Fruit fly (Drosophila melanogaster) whole organism, embryonic: ENCODE data around the gene Noa36.

ENCODE experiments used
- Abd-B ChIP-seq: fragments of 200-800 bp; sonication (Bioruptor generic); optimal IDR thresholded peaks from 2 replicates; lab custom pipeline; 2018; ENCODE audit warnings: missing biosample characterization, mild to moderate bottlenecking, missing genetic modification characterization, moderate library complexity
- Antp ChIP-seq: fragments of 200-800 bp; sonication (Bioruptor generic); optimal IDR thresholded peaks from 3 replicates; lab custom pipeline; 2016; ENCODE audit warnings: missing biosample characterization, missing genetic modification characterization
- CG11456 ChIP-seq: fragments of 200-800 bp; sonication (Bioruptor generic); IDR thresholded peaks from 3 replicates; pipeline ENCODE4 v1.3.6; 2022; ENCODE audit warnings: missing biosample characterization, missing genetic modification characterization
- CG13894 ChIP-seq: fragments of 200-800 bp; sonication (Bioruptor generic); optimal IDR thresholded peaks from 3 replicates; lab custom pipeline; 2018; ENCODE audit warnings: missing biosample characterization, mild to moderate bottlenecking, missing genetic modification characterization, moderate library complexity
- CG14667 ChIP-seq: fragments of 200-800 bp; sonication (Bioruptor generic); IDR thresholded peaks from 2 replicates; pipeline ENCODE4 v1.3.6; 2022; ENCODE audit warnings: missing biosample characterization, missing genetic modification characterization
- CG15479 ChIP-seq: fragments of 200-800 bp; sonication (Bioruptor generic); optimal IDR thresholded peaks from 3 replicates; lab custom pipeline; 2019; ENCODE audit warnings: missing biosample characterization, mild to moderate bottlenecking, missing genetic modification characterization, moderate library complexity
- CG2199 ChIP-seq: fragments of 200-800 bp; sonication (Bioruptor generic); IDR thresholded peaks from 3 replicates; pipeline ENCODE4 v1.3.6; 2022; ENCODE audit warnings: missing biosample characterization, missing genetic modification characterization
- CG30020 ChIP-seq: fragments of 200-800 bp; optimal IDR thresholded peaks from 2 replicates; lab custom pipeline; 2019; ENCODE audit warnings: missing biosample characterization, mild to moderate bottlenecking, missing genetic modification characterization, moderate library complexity
- CG31365 ChIP-seq: fragments of 200-800 bp; sonication (Bioruptor generic); optimal IDR thresholded peaks from 2 replicates; lab custom pipeline; 2018; ENCODE audit warnings: missing biosample characterization, mild to moderate bottlenecking, missing genetic modification characterization
- CG34376 ChIP-seq: fragments of 200-800 bp; sonication (Bioruptor generic); optimal IDR thresholded peaks from 2 replicates; lab custom pipeline; 2018; ENCODE audit warnings: missing biosample characterization, mild to moderate bottlenecking, missing genetic modification characterization
- CG3838 ChIP-seq: fragments of 200-800 bp; sonication (Bioruptor generic); optimal IDR thresholded peaks from 3 replicates; lab custom pipeline; 2016; ENCODE audit warnings: missing biosample characterization, missing genetic modification characterization
- CG4282 ChIP-seq: fragments of 200-800 bp; sonication (Bioruptor generic); optimal IDR thresholded peaks from 2 replicates; lab custom pipeline; 2016; ENCODE audit warnings: missing biosample characterization, missing genetic modification characterization
- CG4617 ChIP-seq: fragments of 200-800 bp; sonication (Bioruptor generic); optimal IDR thresholded peaks from 3 replicates; lab custom pipeline; 2016; ENCODE audit warnings: missing biosample characterization, missing genetic modification characterization, borderline replicate concordance
- CG6683 ChIP-seq: fragments of 200-800 bp; sonication (Bioruptor generic); optimal IDR thresholded peaks from 2 replicates; lab custom pipeline; 2017; ENCODE audit warnings: missing biosample characterization, mild to moderate bottlenecking, missing genetic modification characterization, missing genetic modification reagents
- CG7987 ChIP-seq: fragments of 200-800 bp; sonication (Bioruptor generic); optimal IDR thresholded peaks from 2 replicates; lab custom pipeline; 2018; ENCODE audit warnings: missing biosample characterization, mild to moderate bottlenecking, missing genetic modification characterization, moderate library complexity
- CG8478 ChIP-seq: fragments of >200 bp; optimal IDR thresholded peaks from 2 replicates; lab custom pipeline; 2018
- CG8944 ChIP-seq: fragments of 200-800 bp; sonication (Bioruptor generic); optimal IDR thresholded peaks from 3 replicates; lab custom pipeline; 2016; ENCODE audit warnings: missing biosample characterization, missing genetic modification characterization
- CG9797 ChIP-seq: fragments of 200-800 bp; sonication (Bioruptor generic); optimal IDR thresholded peaks from 3 replicates; lab custom pipeline; 2018; ENCODE audit warnings: missing biosample characterization, mild to moderate bottlenecking, missing genetic modification characterization
- CG9932 ChIP-seq: fragments of 200-800 bp; sonication (Bioruptor generic); IDR thresholded peaks from 2 replicates; pipeline ENCODE4 v1.3.6; 2022; ENCODE audit warnings: missing biosample characterization, missing genetic modification characterization
- CTCF ChIP-seq: fragments of 200-800 bp; sonication (Bioruptor generic); optimal IDR thresholded peaks from 2 replicates; lab custom pipeline; 2017; ENCODE audit warnings: missing biosample characterization, mild to moderate bottlenecking, missing genetic modification characterization, moderate library complexity
- CoRest ChIP-seq: fragments of 200-800 bp; sonication (Bioruptor generic); optimal IDR thresholded peaks from 3 replicates; lab custom pipeline; 2018; ENCODE audit warnings: missing biosample characterization, mild to moderate bottlenecking, missing genetic modification characterization, moderate library complexity
- D ChIP-seq, 2 experiments: fragments of 200-800 bp in 1 of 2; fragments of >200 bp in 1 of 2; sonication (Bioruptor generic) in 1 of 2; optimal IDR thresholded peaks; 2 replicates in 1 of 2; 3 replicates in 1 of 2; lab custom pipeline; 2017; ENCODE audit warnings: mild to moderate bottlenecking in 1 of 2, missing biosample characterization in 1 of 2, missing genetic modification characterization in 1 of 2, missing genetic modification reagents in 1 of 2
- Dbx ChIP-seq: fragments of 200-800 bp; sonication (Bioruptor generic); IDR thresholded peaks from 3 replicates; pipeline ENCODE4 v1.3.6; 2022; ENCODE audit warnings: missing biosample characterization, missing genetic modification characterization
- Dip2 ChIP-seq: fragments of 200-800 bp; sonication (Bioruptor generic); IDR thresholded peaks from 2 replicates; pipeline ENCODE4 v1.3.6; 2022; ENCODE audit warnings: missing biosample characterization, missing genetic modification characterization
- Dref ChIP-seq: fragments of 200-800 bp; sonication (Bioruptor generic); IDR thresholded peaks from 2 replicates; pipeline ENCODE4 v1.3.6; 2022; ENCODE audit warnings: missing biosample characterization, missing genetic modification characterization
- Ets97D ChIP-seq: fragments of 200-800 bp; sonication (Bioruptor generic); optimal IDR thresholded peaks from 3 replicates; lab custom pipeline; 2016; ENCODE audit warnings: missing biosample characterization, missing genetic modification characterization
- HLH54F ChIP-seq: fragments of 200-800 bp; sonication (Bioruptor generic); optimal IDR thresholded peaks from 3 replicates; lab custom pipeline; 2016; ENCODE audit warnings: missing biosample characterization, missing genetic modification characterization
- Jarid2 ChIP-seq: fragments of 200-800 bp; sonication (Bioruptor generic); optimal IDR thresholded peaks from 3 replicates; lab custom pipeline; 2017; ENCODE audit warnings: mild to moderate bottlenecking, missing biosample characterization, missing genetic modification reagents, missing genetic modification characterization
- Kr ChIP-seq: fragments of 200-800 bp; sonication (Bioruptor generic); optimal IDR thresholded peaks from 2 replicates; lab custom pipeline; 2017; ENCODE audit warnings: missing biosample characterization, mild to moderate bottlenecking, missing genetic modification characterization
- MESR4 ChIP-seq: fragments of 200-800 bp; sonication (Bioruptor generic); optimal IDR thresholded peaks from 2 replicates; lab custom pipeline; 2018; ENCODE audit warnings: missing biosample characterization, mild to moderate bottlenecking, missing genetic modification characterization, moderate library complexity
- Max ChIP-seq: fragments of 200-800 bp; sonication (Bioruptor generic); optimal IDR thresholded peaks from 2 replicates; lab custom pipeline; 2016; ENCODE audit warnings: missing biosample characterization, mild to moderate bottlenecking, missing genetic modification characterization
- Pdp1 ChIP-seq, 2 experiments: fragments of 200-800 bp; sonication (Bioruptor generic); optimal IDR thresholded peaks; 3 replicates each; lab custom pipeline; 2016; ENCODE audit warnings: missing biosample characterization in 2 of 2, missing genetic modification characterization in 2 of 2, mild to moderate bottlenecking in 1 of 2, moderate library complexity in 1 of 2
- al ChIP-seq: fragments of 200-800 bp; sonication (Bioruptor generic); IDR thresholded peaks from 2 replicates; pipeline ENCODE4 v1.3.6; 2022; ENCODE audit warnings: missing biosample characterization, missing genetic modification characterization
- ato ChIP-seq: fragments of 200-800 bp; sonication (Bioruptor generic); IDR thresholded peaks from 2 replicates; pipeline ENCODE4 v1.3.6; 2022; ENCODE audit warnings: missing biosample characterization, missing genetic modification characterization; ENCODE audit not compliant: partially characterized antibody
- caup ChIP-seq: fragments of 200-800 bp; sonication (Bioruptor generic); optimal IDR thresholded peaks from 3 replicates; lab custom pipeline; 2017; ENCODE audit warnings: missing biosample characterization, mild to moderate bottlenecking, missing genetic modification characterization, moderate library complexity; ENCODE audit not compliant: severe bottlenecking
- emc ChIP-seq: fragments of 200-800 bp; sonication (Bioruptor generic); optimal IDR thresholded peaks from 2 replicates; lab custom pipeline; 2016; ENCODE audit warnings: missing biosample characterization, missing genetic modification characterization
- ewg ChIP-seq: fragments of 200-800 bp; sonication (Bioruptor generic); optimal IDR thresholded peaks from 3 replicates; lab custom pipeline; 2017; ENCODE audit warnings: mild to moderate bottlenecking, missing biosample characterization, missing genetic modification reagents, missing genetic modification characterization
- grn ChIP-seq: fragments of 200-800 bp; sonication (Bioruptor generic); optimal IDR thresholded peaks from 3 replicates; lab custom pipeline; 2017; ENCODE audit warnings: missing biosample characterization, missing genetic modification characterization
- her ChIP-seq: fragments of 200-800 bp; sonication (Bioruptor generic); optimal IDR thresholded peaks from 2 replicates; lab custom pipeline; 2016; ENCODE audit warnings: missing biosample characterization, missing genetic modification characterization
- ken ChIP-seq: fragments of 200-800 bp; sonication (Bioruptor generic); IDR thresholded peaks from 3 replicates; pipeline ENCODE4 v1.3.6; 2022; ENCODE audit warnings: missing biosample characterization, missing genetic modification characterization
- knrl ChIP-seq: fragments of 200-800 bp; sonication (Bioruptor generic); IDR thresholded peaks from 3 replicates; pipeline ENCODE4 v1.3.6; 2022; ENCODE audit warnings: missing biosample characterization, missing genetic modification characterization; ENCODE audit not compliant: partially characterized antibody
- mam ChIP-seq: fragments of 200-800 bp; sonication (Bioruptor generic); optimal IDR thresholded peaks from 3 replicates; lab custom pipeline; 2016; ENCODE audit warnings: missing biosample characterization, missing genetic modification characterization
- onecut ChIP-seq: fragments of 200-800 bp; sonication (Bioruptor generic); IDR thresholded peaks from 2 replicates; pipeline ENCODE4 v1.3.6; 2022; ENCODE audit warnings: missing biosample characterization, missing genetic modification characterization
- otp ChIP-seq: fragments of 200-800 bp; sonication (Bioruptor generic); IDR thresholded peaks from 3 replicates; pipeline ENCODE4, ENCODE4 v1.3.6; 2022; ENCODE audit warnings: missing biosample characterization, missing genetic modification characterization
- pan ChIP-seq, 4 experiments: fragments of >200 bp in 3 of 4; fragments of 200-800 bp in 1 of 4; sonication (Bioruptor generic) in 1 of 4; optimal IDR thresholded peaks in 3 of 4; IDR thresholded peaks in 1 of 4; 2 replicates each; pipeline versions ENCODE4 v1.3.6 to Lab custom; 2017 to 2022; ENCODE audit warnings: missing biosample characterization in 2 of 4, missing genetic modification characterization in 2 of 4, mixed read lengths in 1 of 4
- phol ChIP-seq: fragments of 200-800 bp; sonication (Bioruptor generic); optimal IDR thresholded peaks from 3 replicates; lab custom pipeline; 2018; ENCODE audit warnings: missing biosample characterization, mild to moderate bottlenecking, missing genetic modification characterization, moderate library complexity
- vvl ChIP-seq: fragments of 200-800 bp; sonication (Bioruptor generic); IDR thresholded peaks from 2 replicates; pipeline ENCODE4 v1.3.6; 2022; ENCODE audit warnings: missing biosample characterization, missing genetic modification characterization

Noa36 gene

dm6 chr3R:28634981-28635930 lies 36.2 kb upstream of the Noa36 start, which contains the start of gene CG10011 (continued):
- TF ChIP-seq mam (GFP tag; lab: Kevin White, UChicago) (peak; percentile 1), CG8944 (no peak), CG2199 (GFP tag; lab: Robert Waterston, UW) (peak; percentile 87), CG4617 (peak; percentile 0), Pdp1 (GFP tag; optimal IDR thresholded peaks at IDR 0.05; lab: Kevin White, UChicago) (peak in 1 of 2 experiments; percentile 16), CG31365 (tag; lab: Kevin White, UChicago) (peak; percentile 91), CoRest (tag; lab: Kevin White, UChicago) (peak; percentile 24), HLH54F (GFP tag; lab: Kevin White, UChicago) (no peak), onecut (GFP tag; lab: Robert Waterston, UW) (peak; percentile 37), MESR4 (GFP tag; lab: Kevin White, UChicago) (peak; percentile 73), pan (optimal IDR thresholded peaks at IDR 0.05; lab: Kevin White, UChicago) (no peak), pan (GFP tag; optimal IDR thresholded peaks at IDR 0.05 in 1 of 2, IDR thresholded peaks at IDR 0.05 in 1 of 2) (peak in 1 of 2 experiments; percentile 43), CG4282 (peak; percentile 44), ken (GFP tag; lab: Robert Waterston, UW) (0 out of 3 replicates have a peak, but pooled peaks have one; percentile 30), Antp (GFP tag; lab: Kevin White, UChicago) (peak; percentile 10), CG13894 (peak; percentile 77), knrl (peak; percentile 54; the same call in 1 of the 3 replicates), Jarid2 (peak; percentile 77), CG14667 (no peak), CG3838 (no peak), CG30020 (tag; lab: Kevin White, UChicago) (peak; percentile 10), emc (GFP tag; lab: Kevin White, UChicago) (no peak), otp (GFP tag; lab: Robert Waterston, UW) (no peak), Kr (GFP tag; lab: Kevin White, UChicago) (no peak), CG9932 (peak; percentile 44), CTCF (GFP tag; lab: Kevin White, UChicago) (peak; percentile 93), D (optimal IDR thresholded peaks at IDR 0.05; lab: Kevin White, UChicago) (peak; percentile 38), D (GFP tag; optimal IDR thresholded peaks at IDR 0.05; lab: Kevin White, UChicago) (no peak), vvl (GFP tag; lab: Robert Waterston, UW) (0 out of 2 replicates have a peak, but pooled peaks have one; percentile 25), Dref (GFP tag; lab: Robert Waterston, UW) (peak; percentile 32), CG7987 (GFP tag; lab: Kevin White, UChicago) (no peak), CG8478 (lab: Kevin White, UChicago) (peak; percentile 86), CG34376 (GFP tag; lab: Kevin White, UChicago) (no peak), al (GFP tag; lab: Robert Waterston, UW) (no peak), ewg (GFP tag; lab: Kevin White, UChicago) (peak; percentile 79), CG15479 (GFP tag; lab: Kevin White, UChicago) (no peak), Abd-B (GFP tag; lab: Kevin White, UChicago) (peak; percentile 31), ato (GFP tag; lab: Robert Waterston, UW) (0 out of 2 replicates have a peak, but pooled peaks have one; percentile 8), Dip2 (GFP tag; lab: Robert Waterston, UW) (peak; percentile 93), Dbx (GFP tag; lab: Robert Waterston, UW) (0 out of 3 replicates have a peak, but pooled peaks have one; percentile 33), Max (peak; percentile 0), her (GFP tag; lab: Kevin White, UChicago) (peak; percentile 99), grn (GFP tag; lab: Kevin White, UChicago) (peak; percentile 92), caup (GFP tag; lab: Kevin White, UChicago) (no peak), phol (tag; lab: Kevin White, UChicago) (peak; percentile 45), CG11456 (0 out of 3 replicates have a peak, but pooled peaks have one; percentile 23), CG9797 (GFP tag; lab: Kevin White, UChicago) (peak; percentile 87), Ets97D (GFP tag; lab: Kevin White, UChicago) (peak; percentile 47), CG6683 (GFP tag; lab: Kevin White, UChicago) (no peak)
